Fruit fly (Drosophila melanogaster): ENCODE data around the gene Dhrs4.

DNA sequence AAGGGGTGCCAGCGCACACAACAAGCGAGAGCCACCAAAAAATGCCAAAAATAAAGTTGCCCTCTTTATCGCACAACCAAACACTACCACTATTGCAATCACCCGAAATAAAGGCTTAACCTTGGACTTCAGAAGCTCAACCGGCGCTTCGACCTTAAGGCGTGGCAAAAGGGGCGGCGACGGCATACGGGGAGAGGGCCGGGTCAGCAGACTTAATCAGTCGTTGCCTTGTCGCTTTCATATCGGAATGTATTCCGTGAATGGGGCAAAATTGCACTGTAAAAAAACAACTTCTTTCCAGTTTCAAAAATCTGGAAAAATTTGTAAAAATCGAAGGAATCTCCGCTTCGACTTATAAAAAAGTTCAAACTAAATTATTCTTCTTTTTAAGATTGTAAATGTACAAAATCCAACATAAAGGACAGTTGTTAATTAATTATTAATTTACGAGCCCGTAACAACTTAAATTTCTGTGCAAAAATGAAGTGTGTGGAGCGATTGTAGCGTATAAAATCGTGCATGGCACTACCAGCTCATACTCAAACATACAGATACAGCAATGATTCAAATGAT lies 41.6 kb upstream of the Dhrs4 start:
- TF ChIP-seq Blimp-1 (GFP tag; optimal IDR thresholded peaks at IDR 0.05) (no peak), achi (GFP tag; optimal IDR thresholded peaks at IDR 0.05) (peak; percentile 20), Sox102F (GFP tag; optimal IDR thresholded peaks at IDR 0.05) (peak; percentile 40), svp (GFP tag) (peak; percentile 78), salr (GFP tag; optimal IDR thresholded peaks at IDR 0.05) (no peak), fkh (GFP tag; optimal IDR thresholded peaks at IDR 0.05) (no peak), CG3919 (GFP tag; optimal IDR thresholded peaks at IDR 0.05) (peak; percentile 49), OdsH (GFP tag; optimal IDR thresholded peaks at IDR 0.05) (peak; percentile 59), ss (GFP tag; optimal IDR thresholded peaks at IDR 0.05) (no peak), CG3032 (tag; optimal IDR thresholded peaks at IDR 0.05) (no peak), Gug (GFP tag; IDR thresholded peaks at IDR 0.05) (no peak), CG11902 (GFP tag; optimal IDR thresholded peaks at IDR 0.05) (peak; percentile 2), CG16779 (tag; optimal IDR thresholded peaks at IDR 0.05) (no peak), Hr39 (GFP tag; optimal IDR thresholded peaks at IDR 0.05) (peak; percentile 59)

Measured in whole organism, prepupa.